Worm (Caenorhabditis elegans): ENCODE results near the gene T04F3.5.
A peak's percentile ranks its signal among the peaks of the same experiment; 100 is the strongest.

T04F3.5 gene

ce11 chrV:11757358-11757757 lies 3.1 kb upstream of the T04F3.5 start, which contains the start of gene smoc-1:
smoc-1 (plus strand) TSS chrV:11757658.
- TF ChIP-seq ama-1 (optimal IDR thresholded peaks at IDR 0.05) (no peak), flt-1 (GFP tag; IDR thresholded peaks at IDR 0.05) (no peak), pes-1 (GFP tag; IDR thresholded peaks at IDR 0.05) (no peak), ets-7 (tag; optimal IDR thresholded peaks at IDR 0.05) (no peak), hmbx-1 (tag; optimal IDR thresholded peaks at IDR 0.05) (no peak), scrt-1 (GFP tag; IDR thresholded peaks at IDR 0.05) (no peak), tbx-37 (GFP tag; conservative IDR thresholded peaks at IDR 0.05) (no peak), F13C5.2 (tag; optimal IDR thresholded peaks at IDR 0.05) (no peak), hnd-1 (tag; optimal IDR thresholded peaks at IDR 0.05) (no peak), B0310.2 (tag; optimal IDR thresholded peaks at IDR 0.05) (no peak), tbx-11 (GFP tag; IDR thresholded peaks at IDR 0.05) (no peak), hmg-4 (GFP tag; optimal IDR thresholded peaks at IDR 0.05) (no peak), ceh-13 (GFP tag; optimal IDR thresholded peaks at IDR 0.05) (no peak), tra-4 (tag; optimal IDR thresholded peaks at IDR 0.05) (no peak), sea-1 (GFP tag; conservative IDR thresholded peaks at IDR 0.05) (no peak), aly-1 (tag; optimal IDR thresholded peaks at IDR 0.05) (no peak), ceh-36 (tag; optimal IDR thresholded peaks at IDR 0.05) (no peak)

ce11 chrV:11758635-11759034 lies 1.8 kb upstream of the T04F3.5 start, which contains the start of gene T04F3.3:
T04F3.3 (plus strand) TSS chrV:11758935.
- TF ChIP-seq ceh-13 (GFP tag; optimal IDR thresholded peaks at IDR 0.05) (no peak), ama-1 (optimal IDR thresholded peaks at IDR 0.05) (no peak), tbx-37 (GFP tag; conservative IDR thresholded peaks at IDR 0.05) (no peak), B0310.2 (tag; optimal IDR thresholded peaks at IDR 0.05) (no peak), scrt-1 (GFP tag; IDR thresholded peaks at IDR 0.05) (no peak), ceh-36 (tag; optimal IDR thresholded peaks at IDR 0.05) (no peak), hnd-1 (tag; optimal IDR thresholded peaks at IDR 0.05) (no peak), ets-7 (tag; optimal IDR thresholded peaks at IDR 0.05) (no peak)

- TF ChIP-seq tbx-11 (GFP tag; IDR thresholded peaks at IDR 0.05) = no peak
- TF ChIP-seq tra-4 (tag; optimal IDR thresholded peaks at IDR 0.05) = no peak
- no peak for TF ChIP-seq ceh-13 (GFP tag; optimal IDR thresholded peaks at IDR 0.05)
- no peak for TF ChIP-seq aly-1 (tag; optimal IDR thresholded peaks at IDR 0.05)
- no peak for TF ChIP-seq tbx-37 (GFP tag; conservative IDR thresholded peaks at IDR 0.05)
- TF ChIP-seq scrt-1 (GFP tag; IDR thresholded peaks at IDR 0.05) = no peak
Observed at ce11 chrV:11762863-11763262, 2.4 kb downstream of the T04F3.5 start, which contains the start of gene T04F3.4. T04F3.4 (minus strand) TSS chrV:11763049.

- TF ChIP-seq hmbx-1 (tag; optimal IDR thresholded peaks at IDR 0.05) (no peak), F13C5.2 (tag; optimal IDR thresholded peaks at IDR 0.05) (peak; percentile 64)
Observed at ce11 chrV:11764373-11764954, 4.0 kb downstream of the T04F3.5 start, which contains the start of the genes F55A11.1 and syx-5. F55A11.1 (minus strand) TSS chrV:11764385. syx-5 (plus strand) TSS chrV:11764904.

- TF ChIP-seq hmg-4 (GFP tag; optimal IDR thresholded peaks at IDR 0.05) (no peak), pes-1 (GFP tag; IDR thresholded peaks at IDR 0.05) (no peak), ama-1 (optimal IDR thresholded peaks at IDR 0.05) (no peak), F13C5.2 (tag; optimal IDR thresholded peaks at IDR 0.05) (no peak), hmbx-1 (tag; optimal IDR thresholded peaks at IDR 0.05) (no peak), aly-1 (tag; optimal IDR thresholded peaks at IDR 0.05) (no peak)
Observed at ce11 chrV:11767028-11767427, 6.6 kb downstream of the T04F3.5 start, which contains the start of gene sel-11. sel-11 (plus strand) TSS chrV:11767328.

ce11 chrV:11769646-11770045 lies 9.2 kb downstream of the T04F3.5 start:
- TF ChIP-seq hmg-4 (GFP tag; optimal IDR thresholded peaks at IDR 0.05) = no peak
- no peak for TF ChIP-seq ama-1 (optimal IDR thresholded peaks at IDR 0.05)
- no peak for TF ChIP-seq sea-1 (GFP tag; conservative IDR thresholded peaks at IDR 0.05)

ce11 chrV:11770053-11770517 lies 9.6 kb downstream of the T04F3.5 start, which contains the start of gene F55A11.4:
F55A11.4 (plus strand) TSS chrV:11770467.
- TF ChIP-seq B0310.2 (tag; optimal IDR thresholded peaks at IDR 0.05) = no peak
- no peak for TF ChIP-seq hmg-4 (GFP tag; optimal IDR thresholded peaks at IDR 0.05)
- TF ChIP-seq ets-7 (tag; optimal IDR thresholded peaks at IDR 0.05) = no peak
- no peak for TF ChIP-seq ceh-13 (GFP tag; optimal IDR thresholded peaks at IDR 0.05)
- TF ChIP-seq F13C5.2 (tag; optimal IDR thresholded peaks at IDR 0.05) = no peak
- no peak for TF ChIP-seq hnd-1 (tag; optimal IDR thresholded peaks at IDR 0.05)
- TF ChIP-seq tbx-37 (GFP tag; conservative IDR thresholded peaks at IDR 0.05) = no peak
- TF ChIP-seq ceh-36 (tag; optimal IDR thresholded peaks at IDR 0.05) = peak; percentile 38
- TF ChIP-seq sea-1 (GFP tag; conservative IDR thresholded peaks at IDR 0.05) = no peak
- no peak for TF ChIP-seq tbx-11 (GFP tag; IDR thresholded peaks at IDR 0.05)
- TF ChIP-seq hmbx-1 (tag; optimal IDR thresholded peaks at IDR 0.05) = no peak
- TF ChIP-seq scrt-1 (GFP tag; IDR thresholded peaks at IDR 0.05) = no peak
- no peak for TF ChIP-seq tra-4 (tag; optimal IDR thresholded peaks at IDR 0.05)
- no peak for TF ChIP-seq pes-1 (GFP tag; IDR thresholded peaks at IDR 0.05)
- TF ChIP-seq aly-1 (tag; optimal IDR thresholded peaks at IDR 0.05) = peak; percentile 45
- TF ChIP-seq ama-1 (optimal IDR thresholded peaks at IDR 0.05) = peak; percentile 19
- TF ChIP-seq flt-1 (GFP tag; IDR thresholded peaks at IDR 0.05) = no peak

ce11 chrV:11773420-11773819 lies 12.9 kb downstream of the T04F3.5 start, which contains the start of gene bus-18:
bus-18 (plus strand) TSS chrV:11773720.
- TF ChIP-seq B0310.2 (tag; optimal IDR thresholded peaks at IDR 0.05) (no peak), pes-1 (GFP tag; IDR thresholded peaks at IDR 0.05) (no peak), flt-1 (GFP tag; IDR thresholded peaks at IDR 0.05) (no peak), ceh-36 (tag; optimal IDR thresholded peaks at IDR 0.05) (no peak), hmbx-1 (tag; optimal IDR thresholded peaks at IDR 0.05) (no peak), ama-1 (optimal IDR thresholded peaks at IDR 0.05) (no peak), ceh-13 (GFP tag; optimal IDR thresholded peaks at IDR 0.05) (no peak), tbx-37 (GFP tag; conservative IDR thresholded peaks at IDR 0.05) (no peak), tbx-11 (GFP tag; IDR thresholded peaks at IDR 0.05) (no peak), tra-4 (tag; optimal IDR thresholded peaks at IDR 0.05) (no peak), scrt-1 (GFP tag; IDR thresholded peaks at IDR 0.05) (no peak), ets-7 (tag; optimal IDR thresholded peaks at IDR 0.05) (no peak)
